Worm (Caenorhabditis elegans) whole organism, late embryonic: ENCODE results near the gene ZK616.61.

Experiments
- C08G9.2 ChIP-seq: sonication (generic microtip); optimal IDR thresholded peaks from 2 replicates; lab custom pipeline; 2016; ENCODE audit warnings: mild to moderate bottlenecking, missing genetic modification characterization, moderate library complexity, missing compliant biosample characterization
- F13H6.1 ChIP-seq: sonication (generic microtip); optimal IDR thresholded peaks from 2 replicates; lab custom pipeline; 2016; ENCODE audit warnings: missing genetic modification characterization, missing compliant biosample characterization
- K02D7.2 ChIP-seq: sonication (generic microtip); optimal IDR thresholded peaks from 2 replicates; lab custom pipeline; 2017; ENCODE audit warnings: mild to moderate bottlenecking, missing genetic modification characterization, missing compliant biosample characterization
- K09A11.1 ChIP-seq: sonication (generic microtip); optimal IDR thresholded peaks from 2 replicates; lab custom pipeline; 2017; ENCODE audit warnings: antibody characterized with exemption, mild to moderate bottlenecking, missing genetic modification characterization, missing compliant biosample characterization; ENCODE audit not compliant: insufficient read depth
- Y22D7AL.16 ChIP-seq: sonication (generic microtip); optimal IDR thresholded peaks from 2 replicates; lab custom pipeline; 2016; ENCODE audit warnings: missing genetic modification characterization, missing compliant biosample characterization
- ceh-18 ChIP-seq: sonication (generic microtip); optimal IDR thresholded peaks from 2 replicates; lab custom pipeline; 2016; ENCODE audit warnings: missing genetic modification characterization, missing compliant biosample characterization
- ceh-2 ChIP-seq: sonication (generic microtip); optimal IDR thresholded peaks from 2 replicates; lab custom pipeline; 2016; ENCODE audit warnings: missing genotype, missing genetic modification characterization, missing compliant biosample characterization
- ceh-22 ChIP-seq: sonication (generic microtip); optimal IDR thresholded peaks from 2 replicates; lab custom pipeline; 2017; ENCODE audit warnings: missing biosample characterization, missing genetic modification characterization
- ceh-24 ChIP-seq: sonication (generic microtip); optimal IDR thresholded peaks from 2 replicates; lab custom pipeline; 2016; ENCODE audit warnings: mild to moderate bottlenecking, missing genetic modification characterization, missing compliant biosample characterization
- ceh-30 ChIP-seq: fragments of 150-350 bp; optimal IDR thresholded peaks from 2 replicates; lab custom pipeline; 2014; ENCODE audit warnings: missing biosample characterization, missing genetic modification characterization
- ceh-31 ChIP-seq: sonication (generic microtip); optimal IDR thresholded peaks from 2 replicates; lab custom pipeline; 2016; ENCODE audit warnings: missing genetic modification characterization, missing compliant biosample characterization
- ceh-34 ChIP-seq: sonication (generic microtip); optimal IDR thresholded peaks from 2 replicates; lab custom pipeline; 2016; ENCODE audit warnings: mild to moderate bottlenecking, missing genetic modification characterization, missing compliant biosample characterization
- ceh-48 ChIP-seq: sonication (generic microtip); optimal IDR thresholded peaks from 2 replicates; lab custom pipeline; 2016; ENCODE audit warnings: missing genetic modification characterization, inconsistent platforms, missing compliant biosample characterization
- ceh-9 ChIP-seq: sonication (generic microtip); optimal IDR thresholded peaks from 2 replicates; lab custom pipeline; 2016; ENCODE audit warnings: mild to moderate bottlenecking, missing genetic modification characterization, inconsistent platforms, missing compliant biosample characterization
- che-1 ChIP-seq: sonication (generic microtip); optimal IDR thresholded peaks from 2 replicates; lab custom pipeline; 2016; ENCODE audit warnings: mild to moderate bottlenecking, missing genetic modification characterization, missing compliant biosample characterization
- dve-1 ChIP-seq: sonication (generic microtip); optimal IDR thresholded peaks from 2 replicates; lab custom pipeline; 2017; ENCODE audit warnings: antibody characterized with exemption, mild to moderate bottlenecking, missing genetic modification characterization, missing compliant biosample characterization
- elt-2 ChIP-seq: sonication (generic microtip); optimal IDR thresholded peaks from 2 replicates; lab custom pipeline; 2016; ENCODE audit warnings: missing genetic modification reagents, missing genetic modification characterization, missing compliant biosample characterization
- elt-4 ChIP-seq: sonication (generic microtip); optimal IDR thresholded peaks from 2 replicates; lab custom pipeline; 2016; ENCODE audit warnings: missing genetic modification characterization, missing compliant biosample characterization
- ets-4 ChIP-seq: sonication (generic microtip); optimal IDR thresholded peaks from 2 replicates; lab custom pipeline; 2016; ENCODE audit warnings: missing genetic modification characterization, missing compliant biosample characterization
- fax-1 ChIP-seq: sonication (generic microtip); optimal IDR thresholded peaks from 2 replicates; lab custom pipeline; 2016; ENCODE audit warnings: missing genotype, missing genetic modification characterization, missing compliant biosample characterization
- fkh-6 ChIP-seq: sonication (generic microtip); optimal IDR thresholded peaks from 2 replicates; lab custom pipeline; 2016; ENCODE audit warnings: missing genetic modification characterization, missing compliant biosample characterization
- gmeb-2 ChIP-seq: sonication (generic microtip); optimal IDR thresholded peaks from 2 replicates; lab custom pipeline; 2016; ENCODE audit warnings: missing genetic modification characterization, inconsistent platforms, missing compliant biosample characterization
- hlh-13 ChIP-seq: fragments of 200-800 bp; sonication (Bioruptor generic); optimal IDR thresholded peaks from 2 replicates; lab custom pipeline; 2018; ENCODE audit warnings: mild to moderate bottlenecking, missing genetic modification characterization, missing compliant biosample characterization
- hlh-15 ChIP-seq: sonication (generic microtip); optimal IDR thresholded peaks from 2 replicates; lab custom pipeline; 2016; ENCODE audit warnings: missing genetic modification characterization, missing compliant biosample characterization
- hlh-8 ChIP-seq: sonication (generic microtip); optimal IDR thresholded peaks from 2 replicates; lab custom pipeline; 2016; ENCODE audit warnings: missing genotype, missing genetic modification characterization, missing compliant biosample characterization
- lim-6 ChIP-seq: sonication (generic microtip); optimal IDR thresholded peaks from 2 replicates; lab custom pipeline; 2016; ENCODE audit warnings: missing genetic modification characterization, missing compliant biosample characterization
- lin-11 ChIP-seq: fragments of 200-800 bp; sonication (Bioruptor generic); optimal IDR thresholded peaks from 2 replicates; lab custom pipeline; 2018; ENCODE audit warnings: mild to moderate bottlenecking, missing genetic modification characterization, missing compliant biosample characterization
- madf-2 ChIP-seq: sonication (generic microtip); optimal IDR thresholded peaks from 2 replicates; lab custom pipeline; 2017; ENCODE audit warnings: missing genetic modification characterization, missing compliant biosample characterization
- mec-3 ChIP-seq: sonication (generic microtip); optimal IDR thresholded peaks from 2 replicates; lab custom pipeline; 2016; ENCODE audit warnings: borderline replicate concordance, missing genetic modification characterization, missing compliant biosample characterization
- nfya-1 ChIP-seq: sonication (generic microtip); optimal IDR thresholded peaks from 2 replicates; lab custom pipeline; 2017; ENCODE audit warnings: missing genetic modification characterization, mild to moderate bottlenecking, missing compliant biosample characterization, antibody characterized with exemption, moderate library complexity
- nhr-11 ChIP-seq: fragments of 150-350 bp; optimal IDR thresholded peaks from 2 replicates; lab custom pipeline; 2014; ENCODE audit warnings: missing biosample characterization, missing genetic modification characterization
- odd-2 ChIP-seq: sonication (generic microtip); optimal IDR thresholded peaks from 2 replicates; lab custom pipeline; 2017; ENCODE audit warnings: antibody characterized with exemption, mild to moderate bottlenecking, missing genetic modification characterization, missing compliant biosample characterization
- pha-4 ChIP-seq: fragments of 150-350 bp; optimal IDR thresholded peaks from 2 replicates; lab custom pipeline; 2018; ENCODE audit warnings: missing biosample characterization, missing genetic modification reagents, missing genetic modification characterization
- pqm-1 ChIP-seq: sonication (generic microtip); optimal IDR thresholded peaks from 2 replicates; lab custom pipeline; 2016; ENCODE audit warnings: missing genetic modification characterization, missing compliant biosample characterization
- ref-2 ChIP-seq: sonication (generic microtip); optimal IDR thresholded peaks from 2 replicates; lab custom pipeline; 2016; ENCODE audit warnings: missing genetic modification characterization, missing compliant biosample characterization
- rnt-1 ChIP-seq: sonication (generic microtip); optimal IDR thresholded peaks from 2 replicates; lab custom pipeline; 2016; ENCODE audit warnings: missing genetic modification characterization, missing compliant biosample characterization
- sdc-2 ChIP-seq: sonication (generic microtip); optimal IDR thresholded peaks from 2 replicates; lab custom pipeline; 2016; ENCODE audit warnings: missing genotype, missing genetic modification characterization, missing compliant biosample characterization
- sox-2 ChIP-seq: fragments of 200-800 bp; sonication (Bioruptor generic); IDR thresholded peaks from 2 replicates; pipeline ENCODE4 v1.3.6; 2022; ENCODE audit warnings: missing genetic modification reagents, missing genetic modification characterization, missing compliant biosample characterization
- syd-9 ChIP-seq: sonication (generic microtip); optimal IDR thresholded peaks from 2 replicates; lab custom pipeline; 2016; ENCODE audit warnings: mild to moderate bottlenecking, missing genetic modification characterization, moderate library complexity, missing compliant biosample characterization
- tbx-2 ChIP-seq: sonication (generic microtip); optimal IDR thresholded peaks from 2 replicates; lab custom pipeline; 2016; ENCODE audit warnings: missing genetic modification characterization, missing compliant biosample characterization
- ttx-3 ChIP-seq: sonication (generic microtip); optimal IDR thresholded peaks from 2 replicates; lab custom pipeline; 2016; ENCODE audit warnings: missing genetic modification reagents, missing genetic modification characterization, missing compliant biosample characterization
- unc-3 ChIP-seq, 2 experiments: fragments of 200-800 bp in 1 of 2; sonication (Bioruptor generic) in 1 of 2; sonication (generic microtip) in 1 of 2; conservative IDR thresholded peaks in 1 of 2; optimal IDR thresholded peaks in 1 of 2; 2 replicates each; pipeline versions ENCODE4 v1.3.6 to Lab custom; 2016 to 2022; ENCODE audit warnings: missing compliant biosample characterization in 2 of 2, missing genetic modification characterization in 2 of 2, missing genetic modification reagents in 1 of 2
- unc-42 ChIP-seq: sonication (generic microtip); optimal IDR thresholded peaks from 2 replicates; lab custom pipeline; 2016; ENCODE audit warnings: missing genotype, missing genetic modification characterization, missing compliant biosample characterization
- zip-5 ChIP-seq: sonication (generic microtip); optimal IDR thresholded peaks from 2 replicates; lab custom pipeline; 2016; ENCODE audit warnings: missing genetic modification characterization, missing compliant biosample characterization

ZK616.61 gene

ce11 chrIV:5367899-5368298 lies 37.5 kb upstream of the ZK616.61 start:
- TF ChIP-seq dve-1 (tag; lab: Kevin White, UChicago) (no peak), C08G9.2 (tag; lab: Kevin White, UChicago) (no peak), hlh-15 (tag; lab: Kevin White, UChicago) (no peak)

- TF ChIP-seq hlh-8 (tag; lab: Kevin White, UChicago) (no peak), tbx-2 (peak; percentile 16), ceh-22 (no peak), syd-9 (tag; lab: Kevin White, UChicago) (peak; percentile 13), fax-1 (tag; lab: Kevin White, UChicago) (no peak), F13H6.1 (tag; lab: Kevin White, UChicago) (no peak), ceh-48 (tag; lab: Kevin White, UChicago) (peak; percentile 66), sdc-2 (tag; lab: Kevin White, UChicago) (no peak), nfya-1 (tag; lab: Kevin White, UChicago) (peak; percentile 47), lin-11 (tag; lab: Kevin White, UChicago) (no peak), hlh-15 (tag; lab: Kevin White, UChicago) (no peak), hlh-13 (GFP tag; lab: Kevin White, UChicago) (no peak), pqm-1 (tag; lab: Kevin White, UChicago) (no peak), Y22D7AL.16 (tag; lab: Kevin White, UChicago) (no peak), K02D7.2 (tag; lab: Kevin White, UChicago) (no peak), ceh-31 (tag; lab: Kevin White, UChicago) (peak; percentile 41), unc-42 (tag; lab: Kevin White, UChicago) (peak; percentile 4), ref-2 (no peak), elt-2 (tag; lab: Kevin White, UChicago) (no peak), ceh-34 (peak; percentile 58), sox-2 (GFP tag; lab: Robert Waterston, UW) (no peak), gmeb-2 (no peak), rnt-1 (tag; lab: Kevin White, UChicago) (peak; percentile 16), zip-5 (tag; lab: Kevin White, UChicago) (no peak), fkh-6 (no peak), ets-4 (tag; lab: Kevin White, UChicago) (no peak), che-1 (tag; lab: Kevin White, UChicago) (no peak), ceh-18 (tag; lab: Kevin White, UChicago) (no peak)
These were observed 36.6 kb upstream of the ZK616.61 start for ce11 chrIV:5368860-5369259.

- TF ChIP-seq ceh-30 (tag; lab: Kevin White, UChicago): no peak
- peak; percentile 18 for TF ChIP-seq ceh-48 (tag; lab: Kevin White, UChicago)
These were observed 36.0 kb upstream of the ZK616.61 start, which contains the start of gene F41H10.3 for ce11 chrIV:5369414-5369813. TSS of gene F41H10.3 (plus strand) at chrIV:5369801.

ce11 chrIV:5370914-5371313 lies 34.5 kb upstream of the ZK616.61 start:
- TF ChIP-seq sox-2 (GFP tag; lab: Robert Waterston, UW): no peak
- TF ChIP-seq odd-2: no peak
- TF ChIP-seq elt-4 (tag; lab: Kevin White, UChicago): no peak
- TF ChIP-seq gmeb-2: no peak
- no peak for TF ChIP-seq pha-4 (tag; lab: Kevin White, UChicago)
- TF ChIP-seq ceh-34: peak; percentile 71
- no peak for TF ChIP-seq syd-9 (tag; lab: Kevin White, UChicago)
- no peak for TF ChIP-seq hlh-8 (tag; lab: Kevin White, UChicago)
- no peak for TF ChIP-seq ceh-18 (tag; lab: Kevin White, UChicago)
- TF ChIP-seq hlh-15 (tag; lab: Kevin White, UChicago): peak; percentile 14
- TF ChIP-seq ceh-24 (tag; lab: Kevin White, UChicago): no peak
- TF ChIP-seq fax-1 (tag; lab: Kevin White, UChicago): peak; percentile 33
- TF ChIP-seq ceh-30 (tag; lab: Kevin White, UChicago): no peak
- TF ChIP-seq madf-2 (tag; lab: Kevin White, UChicago): no peak
- no peak for TF ChIP-seq lim-6 (tag; lab: Kevin White, UChicago)
- peak; percentile 72 for TF ChIP-seq ttx-3
- peak; percentile 65 for TF ChIP-seq K09A11.1 (tag; lab: Kevin White, UChicago)
- no peak for TF ChIP-seq ets-4 (tag; lab: Kevin White, UChicago)
- no peak for TF ChIP-seq nhr-11 (tag; lab: Kevin White, UChicago)
- no peak for TF ChIP-seq che-1 (tag; lab: Kevin White, UChicago)
- peak; percentile 49 for TF ChIP-seq nfya-1 (tag; lab: Kevin White, UChicago)
- no peak for TF ChIP-seq lin-11 (tag; lab: Kevin White, UChicago)
- no peak for TF ChIP-seq ceh-9 (tag; lab: Kevin White, UChicago)
- peak; percentile 43 for TF ChIP-seq ceh-2 (tag; lab: Kevin White, UChicago)
- TF ChIP-seq C08G9.2 (tag; lab: Kevin White, UChicago): no peak
- TF ChIP-seq ceh-48 (tag; lab: Kevin White, UChicago): no peak
- peak; percentile 47 for TF ChIP-seq ceh-31 (tag; lab: Kevin White, UChicago)
- no peak for TF ChIP-seq unc-3 (GFP tag; conservative IDR thresholded peaks at IDR 0.05; lab: Robert Waterston, UW)
- TF ChIP-seq unc-3 (tag; optimal IDR thresholded peaks at IDR 0.05; lab: Kevin White, UChicago): peak; percentile 22
- no peak for TF ChIP-seq mec-3
